Fruit fly (Drosophila melanogaster) whole organism, embryonic: ENCODE measurements around the gene Cda5.
A peak's percentile ranks its signal among the peaks of the same experiment; 100 is the strongest.

Source experiments
- Bgb ChIP-seq: fragments of 200-800 bp; sonication (Bioruptor generic); IDR thresholded peaks from 2 replicates; pipeline ENCODE4 v1.3.6; 2022; ENCODE audit warnings: missing biosample characterization, missing genetic modification characterization; ENCODE audit not compliant: partially characterized antibody
- CG10321 ChIP-seq: fragments of 200-800 bp; sonication (Bioruptor generic); IDR thresholded peaks from 2 replicates; pipeline ENCODE4 v1.3.6; 2022; ENCODE audit warnings: missing biosample characterization, missing genetic modification characterization
- CG1233 ChIP-seq: fragments of 200-800 bp; sonication (Bioruptor generic); optimal IDR thresholded peaks from 4 replicates; lab custom pipeline; 2018; ENCODE audit warnings: missing biosample characterization, mild to moderate bottlenecking, missing genetic modification characterization
- CG12659 ChIP-seq: fragments of 200-800 bp; sonication (Bioruptor generic); optimal IDR thresholded peaks from 3 replicates; lab custom pipeline; 2017; ENCODE audit warnings: mild to moderate bottlenecking, missing biosample characterization, missing genetic modification reagents, missing genetic modification characterization
- CG14710 ChIP-seq: fragments of 200-800 bp; sonication (Bioruptor generic); optimal IDR thresholded peaks from 3 replicates; lab custom pipeline; 2019; ENCODE audit warnings: missing biosample characterization, mild to moderate bottlenecking, missing genetic modification characterization, moderate library complexity
- CG1529 ChIP-seq: fragments of 200-800 bp; sonication (Bioruptor generic); optimal IDR thresholded peaks from 3 replicates; lab custom pipeline; 2018; ENCODE audit warnings: missing biosample characterization, missing genetic modification characterization
- CG17568 ChIP-seq: fragments of 200-800 bp; sonication (Bioruptor generic); optimal IDR thresholded peaks from 2 replicates; lab custom pipeline; 2018; ENCODE audit warnings: missing biosample characterization, mild to moderate bottlenecking, missing genetic modification characterization, moderate library complexity
- CG18011 ChIP-seq: fragments of 200-800 bp; sonication (Bioruptor generic); optimal IDR thresholded peaks from 2 replicates; lab custom pipeline; 2017; ENCODE audit warnings: missing biosample characterization, missing genetic modification characterization, mild to moderate bottlenecking, moderate library complexity, missing genotype
- CG18262 ChIP-seq: fragments of 200-800 bp; optimal IDR thresholded peaks from 3 replicates; lab custom pipeline; 2019; ENCODE audit warnings: missing biosample characterization, mild to moderate bottlenecking, missing genetic modification characterization, moderate library complexity
- CG2129 ChIP-seq: fragments of 200-800 bp; sonication (Bioruptor generic); IDR thresholded peaks from 2 replicates; pipeline ENCODE4 v1.3.6; 2022; ENCODE audit warnings: missing biosample characterization, missing genetic modification characterization; ENCODE audit not compliant: partially characterized antibody
- CG2202 ChIP-seq: fragments of 200-800 bp; sonication (Bioruptor generic); optimal IDR thresholded peaks from 2 replicates; lab custom pipeline; 2018; ENCODE audit warnings: missing biosample characterization, mild to moderate bottlenecking, missing genetic modification characterization
- CG2712 ChIP-seq: fragments of 200-800 bp; optimal IDR thresholded peaks from 3 replicates; lab custom pipeline; 2019; ENCODE audit warnings: missing biosample characterization, mild to moderate bottlenecking, missing genetic modification characterization, moderate library complexity
- CG31224 ChIP-seq: fragments of 200-800 bp; sonication (Bioruptor generic); IDR thresholded peaks from 2 replicates; pipeline ENCODE4 v1.3.6; 2022; ENCODE audit warnings: missing biosample characterization, missing genetic modification characterization
- CG32532 ChIP-seq: fragments of 200-800 bp; sonication (Bioruptor generic); IDR thresholded peaks from 2 replicates; pipeline ENCODE4 v1.3.6; 2022; ENCODE audit warnings: missing biosample characterization, missing genetic modification characterization
- CG6254 ChIP-seq: fragments of 200-800 bp; sonication (Bioruptor generic); optimal IDR thresholded peaks from 3 replicates; lab custom pipeline; 2017; ENCODE audit warnings: mild to moderate bottlenecking, missing biosample characterization, missing genetic modification reagents, missing genetic modification characterization
- CG9727 ChIP-seq: fragments of 200-800 bp; sonication (Bioruptor generic); optimal IDR thresholded peaks from 3 replicates; lab custom pipeline; 2017; ENCODE audit warnings: missing biosample characterization, mild to moderate bottlenecking, missing genetic modification characterization
- CTCF ChIP-seq: fragments of 200-800 bp; sonication (Bioruptor generic); optimal IDR thresholded peaks from 2 replicates; lab custom pipeline; 2017; ENCODE audit warnings: missing biosample characterization, mild to moderate bottlenecking, missing genetic modification characterization, moderate library complexity
- Dref ChIP-seq: fragments of 200-800 bp; sonication (Bioruptor generic); IDR thresholded peaks from 2 replicates; pipeline ENCODE4 v1.3.6; 2022; ENCODE audit warnings: missing biosample characterization, missing genetic modification characterization
- Drgx ChIP-seq: fragments of 200-800 bp; sonication (Bioruptor generic); IDR thresholded peaks from 2 replicates; pipeline ENCODE4 v1.3.6; 2022; ENCODE audit warnings: missing biosample characterization, missing genetic modification characterization
- Eip74EF ChIP-seq, 2 experiments: fragments of 200-800 bp in 1 of 2; fragments of >200 bp in 1 of 2; sonication (Bioruptor generic) in 1 of 2; optimal IDR thresholded peaks; 2 replicates each; lab custom pipeline; 2017 to 2019; ENCODE audit warnings: missing biosample characterization in 2 of 2, missing genetic modification characterization in 2 of 2, mild to moderate bottlenecking in 1 of 2, moderate library complexity in 1 of 2
- Fer3 ChIP-seq: fragments of 200-800 bp; sonication (Bioruptor generic); optimal IDR thresholded peaks from 2 replicates; lab custom pipeline; 2018; ENCODE audit warnings: missing biosample characterization, mild to moderate bottlenecking, missing genetic modification characterization, moderate library complexity
- Hr78 ChIP-seq, 2 experiments: fragments of 200-800 bp in 1 of 2; fragments of >200 bp in 1 of 2; sonication (Bioruptor generic) in 1 of 2; optimal IDR thresholded peaks; 2 replicates each; lab custom pipeline; 2017 to 2019; ENCODE audit warnings: missing biosample characterization in 2 of 2, missing genetic modification characterization in 2 of 2, mild to moderate bottlenecking in 1 of 2, moderate library complexity in 1 of 2
- Hsf ChIP-seq: fragments of 200-800 bp; sonication (Bioruptor generic); optimal IDR thresholded peaks from 3 replicates; lab custom pipeline; 2016; ENCODE audit warnings: missing biosample characterization, missing genetic modification characterization
- Jarid2 ChIP-seq: fragments of 200-800 bp; sonication (Bioruptor generic); optimal IDR thresholded peaks from 3 replicates; lab custom pipeline; 2017; ENCODE audit warnings: mild to moderate bottlenecking, missing biosample characterization, missing genetic modification reagents, missing genetic modification characterization
- Meics ChIP-seq: fragments of 200-800 bp; sonication (Bioruptor generic); optimal IDR thresholded peaks from 2 replicates; lab custom pipeline; 2017; ENCODE audit warnings: missing biosample characterization, mild to moderate bottlenecking, missing genetic modification characterization
- Nf-YC ChIP-seq: fragments of 200-800 bp; optimal IDR thresholded peaks from 3 replicates; lab custom pipeline; 2019; ENCODE audit warnings: missing biosample characterization, mild to moderate bottlenecking, missing genetic modification characterization, moderate library complexity
- Trl ChIP-seq, 3 experiments: fragments of >200 bp in 2 of 3; fragments of 200-800 bp in 1 of 3; sonication (Bioruptor generic) in 1 of 3; optimal IDR thresholded peaks; 2 replicates in 1 of 3; 3 replicates in 2 of 3; lab custom pipeline; 2016 to 2017; ENCODE audit warnings: missing biosample characterization in 1 of 3, missing genetic modification characterization in 1 of 3
- az2 ChIP-seq: fragments of 200-800 bp; sonication (Bioruptor generic); optimal IDR thresholded peaks from 3 replicates; lab custom pipeline; 2016; ENCODE audit warnings: missing biosample characterization, missing genetic modification characterization
- bsh ChIP-seq, 2 experiments: fragments of 200-800 bp; sonication (Bioruptor generic); optimal IDR thresholded peaks; 2 replicates each; lab custom pipeline; 2017 to 2018; ENCODE audit warnings: mild to moderate bottlenecking in 2 of 2, missing biosample characterization in 2 of 2, missing genetic modification characterization in 2 of 2, moderate library complexity in 1 of 2
- cwo ChIP-seq: fragments of 200-800 bp; sonication (Bioruptor generic); optimal IDR thresholded peaks from 3 replicates; lab custom pipeline; 2017; ENCODE audit warnings: missing biosample characterization, missing genetic modification characterization, mild to moderate bottlenecking, moderate library complexity, missing genetic modification reagents
- grau ChIP-seq: fragments of 200-800 bp; optimal IDR thresholded peaks from 3 replicates; lab custom pipeline; 2019; ENCODE audit warnings: missing biosample characterization, mild to moderate bottlenecking, missing genetic modification characterization, moderate library complexity
- gsb ChIP-seq: fragments of 200-800 bp; sonication (Bioruptor generic); IDR thresholded peaks from 2 replicates; pipeline ENCODE4 v1.3.6; 2022; ENCODE audit warnings: missing biosample characterization, missing genetic modification characterization
- her ChIP-seq: fragments of 200-800 bp; sonication (Bioruptor generic); optimal IDR thresholded peaks from 2 replicates; lab custom pipeline; 2016; ENCODE audit warnings: missing biosample characterization, missing genetic modification characterization
- jing ChIP-seq: fragments of 200-800 bp; sonication (Bioruptor generic); optimal IDR thresholded peaks from 2 replicates; lab custom pipeline; 2018; ENCODE audit warnings: missing biosample characterization, mild to moderate bottlenecking, missing genetic modification characterization
- lab ChIP-seq: fragments of 200-800 bp; sonication (Bioruptor generic); optimal IDR thresholded peaks from 3 replicates; lab custom pipeline; 2017; ENCODE audit warnings: missing biosample characterization, missing genetic modification characterization, mild to moderate bottlenecking, moderate library complexity, missing genetic modification reagents
- lbe ChIP-seq: fragments of 200-800 bp; sonication (Bioruptor generic); optimal IDR thresholded peaks from 2 replicates; lab custom pipeline; 2016; ENCODE audit warnings: missing biosample characterization, mild to moderate bottlenecking, missing genetic modification characterization
- lov ChIP-seq, 2 experiments: fragments of 200-800 bp in 1 of 2; fragments of >200 bp in 1 of 2; sonication (Bioruptor generic) in 1 of 2; IDR thresholded peaks in 1 of 2; optimal IDR thresholded peaks in 1 of 2; 2 replicates in 1 of 2; 3 replicates in 1 of 2; pipeline versions ENCODE4 v1.3.6 to Lab custom; 2017 to 2022; ENCODE audit warnings: missing biosample characterization in 1 of 2, missing genetic modification characterization in 1 of 2
- mam ChIP-seq: fragments of 200-800 bp; sonication (Bioruptor generic); optimal IDR thresholded peaks from 3 replicates; lab custom pipeline; 2016; ENCODE audit warnings: missing biosample characterization, missing genetic modification characterization
- mirr ChIP-seq: fragments of 200-800 bp; sonication (Bioruptor generic); optimal IDR thresholded peaks from 3 replicates; lab custom pipeline; 2018; ENCODE audit warnings: missing biosample characterization, mild to moderate bottlenecking, missing genetic modification characterization
- mld ChIP-seq: fragments of 200-800 bp; sonication (Bioruptor generic); IDR thresholded peaks from 3 replicates; pipeline ENCODE4 v1.3.6; 2022; ENCODE audit warnings: missing biosample characterization, missing genetic modification characterization; ENCODE audit not compliant: partially characterized antibody
- nmo ChIP-seq: fragments of 200-800 bp; sonication (Bioruptor generic); optimal IDR thresholded peaks from 2 replicates; lab custom pipeline; 2018; ENCODE audit warnings: missing biosample characterization, mild to moderate bottlenecking, missing genetic modification characterization, moderate library complexity
- p53 ChIP-seq: fragments of 200-800 bp; sonication (Bioruptor generic); optimal IDR thresholded peaks from 2 replicates; lab custom pipeline; 2016; ENCODE audit warnings: missing biosample characterization, missing genetic modification characterization
- pho ChIP-seq: fragments of 200-800 bp; sonication (Bioruptor generic); optimal IDR thresholded peaks from 2 replicates; lab custom pipeline; 2016; ENCODE audit warnings: missing biosample characterization, missing genetic modification characterization
- ranshi ChIP-seq: fragments of 200-800 bp; sonication (Bioruptor generic); IDR thresholded peaks from 2 replicates; pipeline ENCODE4 v1.3.6; 2022; ENCODE audit warnings: missing biosample characterization, missing genetic modification characterization
- sim ChIP-seq: fragments of 200-800 bp; sonication (Bioruptor generic); IDR thresholded peaks from 2 replicates; pipeline ENCODE4 v1.3.6; 2022; ENCODE audit warnings: missing biosample characterization, missing genetic modification characterization
- stc ChIP-seq: fragments of 200-800 bp; sonication (Bioruptor generic); IDR thresholded peaks from 2 replicates; pipeline ENCODE4 v1.3.6; 2022; ENCODE audit warnings: missing biosample characterization, missing genetic modification characterization
- tin ChIP-seq: fragments of 200-800 bp; sonication (Bioruptor generic); optimal IDR thresholded peaks from 3 replicates; lab custom pipeline; 2016; ENCODE audit warnings: missing biosample characterization, missing genetic modification characterization
- unpg ChIP-seq: fragments of 200-800 bp; sonication (Bioruptor generic); optimal IDR thresholded peaks from 3 replicates; lab custom pipeline; 2018; ENCODE audit warnings: missing biosample characterization, mild to moderate bottlenecking, missing genetic modification characterization, moderate library complexity

Gene Cda5

DNA sequence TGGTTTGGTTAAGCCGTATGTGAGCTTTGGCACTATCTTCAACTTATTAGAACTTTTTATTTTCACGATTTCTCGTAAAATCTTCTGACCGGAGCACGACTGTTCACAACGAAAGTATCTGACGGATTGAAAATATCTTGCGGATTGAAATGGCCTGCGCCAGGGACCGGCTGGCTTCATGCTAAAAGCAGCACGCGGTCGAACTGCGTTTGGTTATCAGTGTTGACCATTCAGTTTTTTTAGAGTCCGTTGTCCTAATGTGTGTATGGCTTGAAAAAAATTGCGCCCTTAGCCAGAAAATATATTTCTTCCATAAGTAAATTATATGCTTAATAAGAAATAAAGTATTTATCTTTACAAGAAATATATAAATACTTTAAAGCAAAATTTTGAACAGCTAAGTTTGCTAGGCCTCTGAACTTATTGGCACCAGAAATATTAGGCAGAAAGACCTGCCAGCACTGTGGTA is 22.1 kb upstream of the Cda5 start, which contains the start of gene net (continued):
- TF ChIP-seq unpg (GFP tag; lab: Kevin White, UChicago) (peak; percentile 63), lab (GFP tag; lab: Kevin White, UChicago) (peak; percentile 86), CG12659 (GFP tag; lab: Kevin White, UChicago) (peak; percentile 83), CG2712 (tag; lab: Kevin White, UChicago) (peak; percentile 80), Trl (optimal IDR thresholded peaks at IDR 0.05; lab: Kevin White, UChicago) (no peak), Trl (GFP tag; optimal IDR thresholded peaks at IDR 0.05; lab: Kevin White, UChicago) (no peak), Dref (no peak), nmo (GFP tag; lab: Kevin White, UChicago) (peak; percentile 64), lbe (GFP tag; lab: Kevin White, UChicago) (peak; percentile 56), lov (optimal IDR thresholded peaks at IDR 0.05; lab: Kevin White, UChicago) (no peak), lov (GFP tag; IDR thresholded peaks at IDR 0.05; lab: Robert Waterston, UW) (0 out of 3 replicates have a peak, but pooled peaks have one; percentile 61), Drgx (GFP tag; lab: Robert Waterston, UW) (peak; percentile 46; the same call in 1 of the 2 replicates), stc (no peak), grau (tag; lab: Kevin White, UChicago) (peak; percentile 87), ranshi (GFP tag; lab: Robert Waterston, UW) (peak; percentile 25; the same call in 1 of the 2 replicates), Fer3 (tag; lab: Kevin White, UChicago) (peak; percentile 78), gsb (GFP tag; lab: Robert Waterston, UW) (no peak), her (GFP tag; lab: Kevin White, UChicago) (peak; percentile 1), tin (GFP tag; lab: Kevin White, UChicago) (peak; percentile 26), CG32532 (GFP tag; lab: Robert Waterston, UW) (peak; percentile 67), Nf-YC (tag; lab: Kevin White, UChicago) (peak; percentile 81), CG1529 (GFP tag; lab: Kevin White, UChicago) (peak; percentile 39), CG6254 (GFP tag; lab: Kevin White, UChicago) (peak; percentile 63), bsh (GFP tag; optimal IDR thresholded peaks at IDR 0.05; lab: Kevin White, UChicago) (peak; percentile 59 to 65), cwo (GFP tag; lab: Kevin White, UChicago) (peak; percentile 73), Bgb (GFP tag; lab: Robert Waterston, UW) (peak; percentile 18; the same call in 1 of the 2 replicates), mam (peak; percentile 10), CTCF (GFP tag; lab: Kevin White, UChicago) (peak; percentile 19), p53 (no peak), CG31224 (GFP tag; lab: Robert Waterston, UW) (no peak), Meics (GFP tag; lab: Kevin White, UChicago) (peak; percentile 84), mirr (peak; percentile 14), Jarid2 (peak; percentile 57), CG18011 (GFP tag; lab: Kevin White, UChicago) (no peak), sim (GFP tag; lab: Robert Waterston, UW) (0 out of 2 replicates have a peak, but pooled peaks have one; percentile 5), az2 (GFP tag; lab: Kevin White, UChicago) (peak; percentile 48), Hr78 (GFP tag; optimal IDR thresholded peaks at IDR 0.05; lab: Kevin White, UChicago) (peak in 1 of 2 experiments; percentile 52), pho (GFP tag; lab: Kevin White, UChicago) (peak; percentile 5), mld (no peak), CG18262 (tag; lab: Kevin White, UChicago) (peak; percentile 73), CG17568 (GFP tag; lab: Kevin White, UChicago) (peak; percentile 69), Hsf (peak; percentile 9), CG2129 (GFP tag; lab: Robert Waterston, UW) (no peak), Eip74EF (GFP tag; optimal IDR thresholded peaks at IDR 0.05; lab: Kevin White, UChicago) (peak in 1 of 2 experiments; percentile 64), CG14710 (peak; percentile 58), CG2202 (peak; percentile 43), CG9727 (GFP tag; lab: Kevin White, UChicago) (peak; percentile 42), jing (peak; percentile 14), CG1233 (peak; percentile 59), CG10321 (no peak)
